Fruit fly (Drosophila melanogaster) Kc167 (cell line): ENCODE results near the gene CG32373.

Experiments
- Myc ChIP-seq: fragments of >200 bp; optimal IDR thresholded peaks from 2 replicates; lab custom pipeline; 2017; ENCODE audit warnings: missing external identifiers
- Sin3A ChIP-seq: fragments of >200 bp; optimal IDR thresholded peaks from 2 replicates; lab custom pipeline; 2018; ENCODE audit warnings: missing external identifiers
- h ChIP-seq: fragments of >200 bp; optimal IDR thresholded peaks from 3 replicates; lab custom pipeline; 2018; ENCODE audit warnings: missing external identifiers
- insv ChIP-seq: fragments of >200 bp; optimal IDR thresholded peaks from 3 replicates; lab custom pipeline; 2018; ENCODE audit warnings: missing external identifiers
- ttk ChIP-seq: sonication (Bioruptor generic); optimal IDR thresholded peaks from 2 replicates; lab custom pipeline; 2017; ENCODE audit warnings: missing external identifiers

dm6 chr3L:7773529-7773928 is 123.2 kb downstream of the CG32373 start:
- TF ChIP-seq Sin3A (lab: Kevin White, UChicago), result no peak
- no peak for TF ChIP-seq insv
- TF ChIP-seq h (lab: Kevin White, UChicago), result no peak
- TF ChIP-seq ttk (lab: Kevin White, UChicago), result no peak
- no peak for TF ChIP-seq Myc (lab: Kevin White, UChicago)
